Fruit fly (Drosophila melanogaster): ENCODE data around the gene CG7271.
A peak's percentile ranks its signal among the peaks of the same experiment; 100 is the strongest.

Gene CG7271

dm6 chr3L:18620988-18621734, 32.6 kb downstream of the CG7271 start (continued):
- TF ChIP-seq CG6689 (GFP tag; IDR thresholded peaks at IDR 0.05): no peak
- TF ChIP-seq hbn (GFP tag; IDR thresholded peaks at IDR 0.05; ENCODE audit: partially characterized antibody): peak; percentile 70
- TF ChIP-seq sens-2 (GFP tag; IDR thresholded peaks at IDR 0.05): 0 out of 2 replicates have a peak, but pooled peaks have one; percentile 22
- no peak for TF ChIP-seq Oaz (GFP tag; IDR thresholded peaks at IDR 0.05)
- peak; percentile 27; the same call in 1 of the 2 replicates for TF ChIP-seq tna (GFP tag; IDR thresholded peaks at IDR 0.05; ENCODE audit: partially characterized antibody)
- TF ChIP-seq NC2β (GFP tag; optimal IDR thresholded peaks at IDR 0.05): no peak
- no peak for TF ChIP-seq wor (GFP tag; IDR thresholded peaks at IDR 0.05)
- peak; percentile 27 for TF ChIP-seq Oli (tag; optimal IDR thresholded peaks at IDR 0.05)
- TF ChIP-seq Opbp (GFP tag; IDR thresholded peaks at IDR 0.05; ENCODE audit: partially characterized antibody): peak; percentile 73
- peak; percentile 64 for TF ChIP-seq CG6791 (GFP tag; IDR thresholded peaks at IDR 0.05; ENCODE audit: partially characterized antibody)
- TF ChIP-seq C15 (GFP tag; IDR thresholded peaks at IDR 0.05): no peak
- TF ChIP-seq NfI (GFP tag; optimal IDR thresholded peaks at IDR 0.05): peak; percentile 38
- TF ChIP-seq CG32772 (GFP tag; IDR thresholded peaks at IDR 0.05): no peak
- TF ChIP-seq CG8944 (GFP tag; optimal IDR thresholded peaks at IDR 0.05): peak; percentile 48
- no peak for TF ChIP-seq CG1792 (GFP tag; optimal IDR thresholded peaks at IDR 0.05)
- TF ChIP-seq CHES-1-like (GFP tag; optimal IDR thresholded peaks at IDR 0.05): peak; percentile 38
- TF ChIP-seq tin (GFP tag; optimal IDR thresholded peaks at IDR 0.05): peak; percentile 1
- no peak for TF ChIP-seq BtbVII (GFP tag; optimal IDR thresholded peaks at IDR 0.05)
- peak; percentile 68 for TF ChIP-seq unc-4 (GFP tag; IDR thresholded peaks at IDR 0.05; ENCODE audit: partially characterized antibody)
- peak; percentile 39 for TF ChIP-seq CG2129 (GFP tag; IDR thresholded peaks at IDR 0.05; ENCODE audit: partially characterized antibody)
- peak; percentile 57 for TF ChIP-seq HLH54F (GFP tag; optimal IDR thresholded peaks at IDR 0.05)
- peak; percentile 69 for TF ChIP-seq nerfin-1 (tag; optimal IDR thresholded peaks at IDR 0.05)
- TF ChIP-seq CG7556 (GFP tag; optimal IDR thresholded peaks at IDR 0.05): peak; percentile 36
- no peak for TF ChIP-seq HmgD (GFP tag; optimal IDR thresholded peaks at IDR 0.05)
- TF ChIP-seq mam (GFP tag; optimal IDR thresholded peaks at IDR 0.05): peak; percentile 80
- peak in 1 of 2 experiments; percentile 47 for TF ChIP-seq pan (optimal IDR thresholded peaks at IDR 0.05)
- TF ChIP-seq pan (GFP tag; optimal IDR thresholded peaks at IDR 0.05 in 1 of 2, IDR thresholded peaks at IDR 0.05 in 1 of 2): peak in 1 of 2 experiments; percentile 46
- TF ChIP-seq CG3838 (GFP tag; optimal IDR thresholded peaks at IDR 0.05): no peak
- TF ChIP-seq Fer2 (tag; optimal IDR thresholded peaks at IDR 0.05): no peak
- no peak for TF ChIP-seq TFAM (GFP tag; optimal IDR thresholded peaks at IDR 0.05)
- TF ChIP-seq cato (GFP tag; optimal IDR thresholded peaks at IDR 0.05; ENCODE audit: borderline replicate concordance): no peak
- peak; percentile 54 for TF ChIP-seq her (GFP tag; optimal IDR thresholded peaks at IDR 0.05)
- TF ChIP-seq row (GFP tag; IDR thresholded peaks at IDR 0.05): peak; percentile 91
- TF ChIP-seq CG17328 (GFP tag; IDR thresholded peaks at IDR 0.05): peak; percentile 50; the same call in 1 of the 2 replicates
- TF ChIP-seq CG15479 (GFP tag; optimal IDR thresholded peaks at IDR 0.05): peak; percentile 89
- no peak for TF ChIP-seq CG11085 (GFP tag; IDR thresholded peaks at IDR 0.05)
- TF ChIP-seq repo (GFP tag; optimal IDR thresholded peaks at IDR 0.05): no peak
- peak; percentile 87 for TF ChIP-seq slbo (GFP tag; IDR thresholded peaks at IDR 0.05)
- peak; percentile 63 for TF ChIP-seq schlank (tag; optimal IDR thresholded peaks at IDR 0.05)
- no peak for TF ChIP-seq zen (tag; optimal IDR thresholded peaks at IDR 0.05)
- TF ChIP-seq cas (GFP tag; IDR thresholded peaks at IDR 0.05): peak; percentile 42; the same call in 1 of the 2 replicates
- no peak for TF ChIP-seq CG12155 (GFP tag; optimal IDR thresholded peaks at IDR 0.05)
- TF ChIP-seq ato (GFP tag; IDR thresholded peaks at IDR 0.05; ENCODE audit: partially characterized antibody): no peak; the same call in 1 of the 2 replicates
- TF ChIP-seq br (optimal IDR thresholded peaks at IDR 0.05): no peak
- TF ChIP-seq CG14441 (GFP tag; IDR thresholded peaks at IDR 0.05): no peak
- TF ChIP-seq Nf-YB (GFP tag; optimal IDR thresholded peaks at IDR 0.05): no peak
- TF ChIP-seq slou (GFP tag; optimal IDR thresholded peaks at IDR 0.05): no peak
- TF ChIP-seq CG8924 (tag; optimal IDR thresholded peaks at IDR 0.05): no peak
- peak; percentile 11 for TF ChIP-seq Bteb2 (GFP tag; optimal IDR thresholded peaks at IDR 0.05)
- TF ChIP-seq ase (GFP tag; IDR thresholded peaks at IDR 0.05): no peak
